Worm (Caenorhabditis elegans) whole organism, late embryonic: ENCODE measurements around the gene srxa-15.

Experiments
- ahr-1 ChIP-seq: sonication (generic microtip); optimal IDR thresholded peaks from 2 replicates; lab custom pipeline; 2016; ENCODE audit warnings: missing genetic modification characterization, missing compliant biosample characterization
- ama-1 ChIP-seq: fragments of 150-350 bp; optimal IDR thresholded peaks from 2 replicates; lab custom pipeline; 2014
- ceh-31 ChIP-seq: sonication (generic microtip); optimal IDR thresholded peaks from 2 replicates; lab custom pipeline; 2016; ENCODE audit warnings: missing genetic modification characterization, missing compliant biosample characterization
- dve-1 ChIP-seq: sonication (generic microtip); optimal IDR thresholded peaks from 2 replicates; lab custom pipeline; 2017; ENCODE audit warnings: antibody characterized with exemption, mild to moderate bottlenecking, missing genetic modification characterization, missing compliant biosample characterization
- fkh-10 ChIP-seq: fragments of 150-350 bp; optimal IDR thresholded peaks from 2 replicates; lab custom pipeline; 2014; ENCODE audit warnings: missing biosample characterization, missing genetic modification reagents, missing genetic modification characterization
- hlh-30 ChIP-seq: sonication (generic microtip); optimal IDR thresholded peaks from 2 replicates; lab custom pipeline; 2017; ENCODE audit warnings: antibody characterized with exemption, missing genetic modification characterization, missing compliant biosample characterization; ENCODE audit not compliant: insufficient read depth
- odd-2 ChIP-seq: sonication (generic microtip); optimal IDR thresholded peaks from 2 replicates; lab custom pipeline; 2017; ENCODE audit warnings: antibody characterized with exemption, mild to moderate bottlenecking, missing genetic modification characterization, missing compliant biosample characterization
- pag-3 ChIP-seq: sonication (generic microtip); optimal IDR thresholded peaks from 2 replicates; lab custom pipeline; 2016; ENCODE audit warnings: missing compliant biosample characterization, missing genetic modification characterization, borderline replicate concordance
- pha-2 ChIP-seq: sonication (generic microtip); optimal IDR thresholded peaks from 2 replicates; lab custom pipeline; 2017; ENCODE audit warnings: mild to moderate bottlenecking, missing genetic modification characterization, missing compliant biosample characterization
- pha-4 ChIP-seq: fragments of 150-350 bp; optimal IDR thresholded peaks from 2 replicates; lab custom pipeline; 2018; ENCODE audit warnings: missing biosample characterization, missing genetic modification reagents, missing genetic modification characterization
- sox-4 ChIP-seq: sonication (generic microtip); optimal IDR thresholded peaks from 2 replicates; lab custom pipeline; 2017; ENCODE audit warnings: mild to moderate bottlenecking, missing genetic modification characterization, inconsistent platforms, missing compliant biosample characterization

DNA sequence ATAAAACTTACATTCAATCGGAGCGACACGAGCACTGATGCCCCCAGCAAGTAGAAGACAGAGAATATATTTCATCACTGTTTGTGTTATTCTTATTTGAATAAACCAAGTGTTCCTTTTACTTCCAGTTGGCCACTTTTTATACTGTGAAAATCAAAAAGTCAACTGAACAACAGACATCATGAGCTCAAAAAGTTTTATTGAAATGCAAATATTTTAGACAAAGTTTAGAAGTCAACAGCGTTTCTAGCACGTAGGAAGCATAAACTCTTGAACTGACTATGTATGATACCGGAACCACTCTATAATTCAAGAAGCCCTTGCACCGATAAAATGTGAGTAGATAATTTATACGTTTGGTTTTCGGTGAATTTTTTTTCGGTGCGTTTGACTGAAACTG is 10.7 kb upstream of the srxa-15 start, which contains the start of gene F46B3.14:
- no peak for TF ChIP-seq fkh-10 (GFP tag; lab: Kevin White, UChicago)
- TF ChIP-seq pha-4: no peak
- no peak for TF ChIP-seq pag-3 (tag; lab: Kevin White, UChicago)
- no peak for TF ChIP-seq odd-2 (tag; lab: Kevin White, UChicago)
- TF ChIP-seq sox-4 (tag; lab: Kevin White, UChicago): no peak
- TF ChIP-seq pha-2 (tag; lab: Kevin White, UChicago): no peak
- no peak for TF ChIP-seq ahr-1 (tag; lab: Kevin White, UChicago)
- TF ChIP-seq ceh-31 (tag; lab: Kevin White, UChicago): no peak
- TF ChIP-seq dve-1 (tag; lab: Kevin White, UChicago): no peak
- TF ChIP-seq ama-1: no peak
- no peak for TF ChIP-seq hlh-30
